Fruit fly (Drosophila melanogaster): ENCODE measurements around the gene Eip93F.

- no peak for TF ChIP-seq gl (tag; optimal IDR thresholded peaks at IDR 0.05)
- TF ChIP-seq CG32121 (GFP tag; IDR thresholded peaks at IDR 0.05), result no peak
- TF ChIP-seq CG34367 (tag; optimal IDR thresholded peaks at IDR 0.05), result no peak
- TF ChIP-seq CG12605 (GFP tag; IDR thresholded peaks at IDR 0.05), result no peak
- TF ChIP-seq CG17806 (tag; optimal IDR thresholded peaks at IDR 0.05), result no peak
- no peak for TF ChIP-seq rn (GFP tag; IDR thresholded peaks at IDR 0.05)
- TF ChIP-seq CG8301 (tag; optimal IDR thresholded peaks at IDR 0.05), result no peak
- TF ChIP-seq Pif1B (GFP tag; optimal IDR thresholded peaks at IDR 0.05), result no peak
- no peak for TF ChIP-seq CG15710 (tag; optimal IDR thresholded peaks at IDR 0.05)
- TF ChIP-seq CG8159 (tag; optimal IDR thresholded peaks at IDR 0.05), result no peak
- TF ChIP-seq CG4496 (GFP tag; IDR thresholded peaks at IDR 0.05), result peak; percentile 43; the same call in 2 of the 3 replicates
- peak; percentile 75 for TF ChIP-seq CG13204 (GFP tag; optimal IDR thresholded peaks at IDR 0.05)
These were observed 21.7 kb downstream of the Eip93F start for dm6 chr3R:21970538-21971080.

Measured in whole organism, pupa.